Worm (Caenorhabditis elegans) whole organism, early embryonic: ENCODE measurements around the gene F54F7.8.

Experiments used
- B0310.2 ChIP-seq: sonication (generic microtip); optimal IDR thresholded peaks from 2 replicates; lab custom pipeline; 2016; ENCODE audit warnings: mild to moderate bottlenecking, missing genetic modification characterization, missing compliant biosample characterization
- F13C5.2 ChIP-seq: sonication (generic microtip); optimal IDR thresholded peaks from 2 replicates; lab custom pipeline; 2017; ENCODE audit warnings: mild to moderate bottlenecking, missing genetic modification characterization, inconsistent platforms, missing compliant biosample characterization
- aly-1 ChIP-seq: sonication (generic microtip); optimal IDR thresholded peaks from 2 replicates; lab custom pipeline; 2016; ENCODE audit warnings: missing genetic modification characterization, missing compliant biosample characterization
- ama-1 ChIP-seq: fragments of 150-350 bp; optimal IDR thresholded peaks from 2 replicates; lab custom pipeline; 2014
- ceh-13 ChIP-seq: fragments of 200-800 bp; sonication (Bioruptor generic); optimal IDR thresholded peaks from 2 replicates; lab custom pipeline; 2018; ENCODE audit warnings: mild to moderate bottlenecking, missing genetic modification characterization, missing compliant biosample characterization
- ceh-36 ChIP-seq: sonication (generic microtip); optimal IDR thresholded peaks from 2 replicates; lab custom pipeline; 2016; ENCODE audit warnings: missing genetic modification characterization, inconsistent platforms, missing compliant biosample characterization
- flt-1 ChIP-seq: fragments of 200-800 bp; sonication (Bioruptor generic); IDR thresholded peaks from 2 replicates; pipeline ENCODE4 v1.3.6; 2022; ENCODE audit warnings: missing genetic modification characterization, missing compliant biosample characterization
- hmg-4 ChIP-seq: fragments of 200-800 bp; sonication (Bioruptor generic); optimal IDR thresholded peaks from 2 replicates; lab custom pipeline; 2018; ENCODE audit warnings: mild to moderate bottlenecking, missing genetic modification characterization, missing compliant biosample characterization
- hnd-1 ChIP-seq: sonication (generic microtip); optimal IDR thresholded peaks from 2 replicates; lab custom pipeline; 2016; ENCODE audit warnings: missing genetic modification characterization, missing compliant biosample characterization
- scrt-1 ChIP-seq: fragments of 200-800 bp; sonication (Bioruptor generic); IDR thresholded peaks from 2 replicates; pipeline ENCODE4 v1.3.6; 2022; ENCODE audit warnings: missing genetic modification characterization, missing compliant biosample characterization
- sea-1 ChIP-seq: fragments of 200-800 bp; sonication (Bioruptor generic); conservative IDR thresholded peaks from 2 replicates; pipeline ENCODE4 v1.3.6; 2022; ENCODE audit warnings: missing genetic modification characterization, missing compliant biosample characterization
- tbx-37 ChIP-seq: fragments of 200-800 bp; sonication (Bioruptor generic); conservative IDR thresholded peaks from 2 replicates; pipeline ENCODE4 v1.3.6; 2022; ENCODE audit warnings: missing genetic modification reagents, missing genetic modification characterization, missing compliant biosample characterization
- tra-4 ChIP-seq: sonication (generic microtip); optimal IDR thresholded peaks from 2 replicates; lab custom pipeline; 2017; ENCODE audit warnings: missing genetic modification characterization, missing compliant biosample characterization

ce11 chrX:11850572-11850971 is 4.2 kb downstream of the F54F7.8 start, which contains the start of gene F54F7.14:
- no peak for TF ChIP-seq ama-1 (lab: Kevin White, UChicago)
- TF ChIP-seq tra-4 (tag; lab: Kevin White, UChicago): no peak
- TF ChIP-seq sea-1: no peak
- no peak for TF ChIP-seq ceh-36 (tag; lab: Kevin White, UChicago)
- TF ChIP-seq ceh-13 (GFP tag; lab: Kevin White, UChicago): no peak
- no peak for TF ChIP-seq hmg-4 (GFP tag; lab: Kevin White, UChicago)
- TF ChIP-seq hnd-1 (tag; lab: Kevin White, UChicago): no peak
- TF ChIP-seq flt-1 (GFP tag; lab: Robert Waterston, UW): no peak
- TF ChIP-seq tbx-37 (GFP tag; lab: Robert Waterston, UW): no peak
- no peak for TF ChIP-seq scrt-1
- TF ChIP-seq aly-1: no peak
- no peak for TF ChIP-seq F13C5.2
- no peak for TF ChIP-seq B0310.2
